Fruit fly (Drosophila melanogaster): ENCODE measurements around the gene Jon99Fi.

Gene Jon99Fi

DNA sequence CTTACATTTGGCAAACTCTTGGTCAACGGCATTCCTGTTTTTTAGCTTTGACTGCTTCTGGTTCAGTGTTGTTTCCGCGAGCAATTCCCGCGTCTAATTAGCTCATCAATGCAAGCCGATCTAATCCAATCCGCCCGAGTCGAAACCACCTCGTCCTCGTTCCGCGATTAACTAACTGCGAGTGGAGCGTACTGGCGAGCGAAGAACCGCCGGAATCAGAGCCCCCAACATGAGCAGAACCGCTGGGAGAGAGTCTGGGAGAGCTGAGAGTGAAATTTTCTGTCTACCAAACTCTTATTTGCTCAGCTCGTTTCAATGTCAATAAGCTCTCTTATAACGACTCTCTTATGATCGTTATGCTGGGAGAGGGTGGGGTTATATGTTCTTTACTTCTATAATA lies 38.5 kb upstream of the Jon99Fi start (continued):
- TF ChIP-seq CG4318 (GFP tag; optimal IDR thresholded peaks at IDR 0.05) (no peak), Eip78C (GFP tag) (peak; percentile 84), dsx (GFP tag; optimal IDR thresholded peaks at IDR 0.05; ENCODE audit: poor library complexity, severe bottlenecking) (peak; percentile 17), Gug (GFP tag; IDR thresholded peaks at IDR 0.05) (no peak), CG15336 (GFP tag; IDR thresholded peaks at IDR 0.05) (no peak; the same call in 1 of the 2 replicates), cyc (GFP tag; optimal IDR thresholded peaks at IDR 0.05) (peak; percentile 45), salr (GFP tag; optimal IDR thresholded peaks at IDR 0.05) (peak in 1 of 2 experiments; percentile 38), achi (GFP tag; optimal IDR thresholded peaks at IDR 0.05) (peak; percentile 73), lz (GFP tag; optimal IDR thresholded peaks at IDR 0.05) (peak; percentile 37), CG32006 (GFP tag; optimal IDR thresholded peaks at IDR 0.05) (no peak), fkh (GFP tag; optimal IDR thresholded peaks at IDR 0.05) (peak; percentile 63), CG8632 (GFP tag; optimal IDR thresholded peaks at IDR 0.05) (peak; percentile 57), esn (GFP tag; optimal IDR thresholded peaks at IDR 0.05) (peak; percentile 74), acj6 (GFP tag; optimal IDR thresholded peaks at IDR 0.05) (peak; percentile 45), CG9139 (GFP tag; optimal IDR thresholded peaks at IDR 0.05) (peak; percentile 62), Lpt (GFP tag; optimal IDR thresholded peaks at IDR 0.05) (peak; percentile 44), Ets21C (GFP tag; optimal IDR thresholded peaks at IDR 0.05) (peak; percentile 2), CG3032 (tag; optimal IDR thresholded peaks at IDR 0.05) (no peak), net (GFP tag; optimal IDR thresholded peaks at IDR 0.05) (peak; percentile 52), CG10669 (GFP tag; optimal IDR thresholded peaks at IDR 0.05) (peak; percentile 48), CG16779 (tag; optimal IDR thresholded peaks at IDR 0.05) (peak; percentile 52), spab (GFP tag; optimal IDR thresholded peaks at IDR 0.05) (peak; percentile 47), Hr4 (GFP tag; optimal IDR thresholded peaks at IDR 0.05) (no peak), Hr39 (GFP tag; optimal IDR thresholded peaks at IDR 0.05) (peak; percentile 1)

DNA sequence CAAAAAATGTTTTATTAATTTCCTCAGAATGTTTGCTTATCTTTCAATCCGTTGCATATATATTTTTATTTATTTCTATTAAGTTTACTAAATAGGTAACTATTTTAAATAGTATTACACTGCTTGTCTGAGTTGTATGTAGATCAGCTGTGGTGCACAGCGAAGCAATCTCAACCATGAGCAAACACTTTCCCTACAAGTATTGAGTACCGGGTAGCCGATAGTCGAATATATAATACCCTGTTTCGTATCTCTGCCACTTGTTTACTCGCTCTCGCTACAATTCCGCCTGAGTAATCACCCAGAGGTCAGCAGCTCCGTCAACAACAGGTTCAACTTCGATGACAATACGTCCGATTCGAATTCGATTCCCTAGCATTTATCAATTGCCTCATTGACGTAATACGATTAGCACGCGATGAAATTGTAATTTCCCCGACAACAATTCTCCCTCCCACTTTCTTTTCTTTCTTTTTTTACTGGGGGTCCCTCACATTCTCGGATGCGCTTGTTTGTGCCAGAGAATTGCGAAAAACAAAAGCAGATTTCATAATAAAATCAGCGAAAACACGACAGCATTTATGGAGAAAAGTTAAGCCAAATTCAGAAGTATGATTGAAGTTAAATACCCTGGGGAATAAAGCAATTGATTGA lies 37.9 kb upstream of the Jon99Fi start:
- TF ChIP-seq CG10669 (GFP tag; optimal IDR thresholded peaks at IDR 0.05) (no peak), svp (GFP tag) (peak; percentile 96), fd85E (GFP tag; optimal IDR thresholded peaks at IDR 0.05) (no peak), CG9139 (GFP tag; optimal IDR thresholded peaks at IDR 0.05) (no peak), vri (GFP tag; optimal IDR thresholded peaks at IDR 0.05) (peak; percentile 75), CG32006 (GFP tag; optimal IDR thresholded peaks at IDR 0.05) (peak; percentile 0)

DNA sequence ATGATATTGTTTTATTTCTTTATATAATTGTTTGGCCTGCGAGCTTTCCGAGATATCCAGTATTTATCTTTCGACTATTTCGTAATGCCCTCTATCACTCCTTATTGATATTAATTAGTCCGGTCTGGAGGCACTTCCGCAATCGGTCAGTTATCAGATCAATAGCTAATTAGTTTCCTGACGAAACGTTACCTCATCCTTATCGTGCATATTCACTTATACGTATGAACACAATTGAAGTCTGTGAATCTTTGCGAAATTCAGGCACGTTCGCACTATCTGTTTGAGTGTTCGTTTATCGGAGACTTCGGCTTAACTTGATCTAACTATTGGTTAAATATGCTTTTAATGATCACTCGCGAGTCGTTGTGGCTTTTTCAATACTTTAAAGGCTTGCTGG lies 35.5 kb upstream of the Jon99Fi start:
- TF ChIP-seq eg (GFP tag; IDR thresholded peaks at IDR 0.05), result no peak

DNA sequence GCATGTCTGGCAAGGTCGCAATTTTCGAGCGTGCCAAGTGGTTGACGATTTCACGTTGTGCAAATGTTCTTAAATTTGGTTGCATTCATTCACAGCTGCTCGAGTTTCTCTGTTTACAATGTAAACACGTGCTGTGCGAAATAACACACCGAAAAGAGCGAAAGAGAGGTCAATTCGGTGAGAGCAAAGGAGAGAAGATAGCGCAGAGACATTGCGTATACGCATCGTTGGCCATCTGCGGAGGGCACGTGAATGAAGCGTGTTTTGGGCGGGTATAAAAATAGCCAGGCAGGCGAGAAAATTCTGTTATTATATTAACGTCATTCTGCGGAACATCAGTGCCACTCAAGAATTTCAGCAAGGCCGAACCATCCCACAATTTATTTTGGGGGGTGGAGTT lies 34.3 kb upstream of the Jon99Fi start:
- no peak for TF ChIP-seq CG4318 (GFP tag; optimal IDR thresholded peaks at IDR 0.05)
- TF ChIP-seq CG6163 (GFP tag; IDR thresholded peaks at IDR 0.05), result peak; percentile 32; the same call in 1 of the 3 replicates
- TF ChIP-seq CG3919 (GFP tag; optimal IDR thresholded peaks at IDR 0.05), result peak; percentile 8
- no peak for TF ChIP-seq Lpt (GFP tag; optimal IDR thresholded peaks at IDR 0.05)
- TF ChIP-seq Sox14 (GFP tag; optimal IDR thresholded peaks at IDR 0.05), result no peak
- TF ChIP-seq Eip78C (GFP tag), result peak; percentile 26
- peak; percentile 8 for TF ChIP-seq topi (GFP tag; optimal IDR thresholded peaks at IDR 0.05)
- TF ChIP-seq CG31627 (GFP tag; optimal IDR thresholded peaks at IDR 0.05), result peak; percentile 15
- peak; percentile 52 for TF ChIP-seq Met (GFP tag; optimal IDR thresholded peaks at IDR 0.05)
- no peak for TF ChIP-seq pdm3 (GFP tag; optimal IDR thresholded peaks at IDR 0.05)
- peak; percentile 83 for TF ChIP-seq svp (GFP tag)
- TF ChIP-seq CG6792 (GFP tag; optimal IDR thresholded peaks at IDR 0.05), result peak; percentile 3
- no peak for TF ChIP-seq net (GFP tag; optimal IDR thresholded peaks at IDR 0.05)
- peak; percentile 38 for TF ChIP-seq esn (GFP tag; optimal IDR thresholded peaks at IDR 0.05)
- peak; percentile 1 for TF ChIP-seq Sox102F (GFP tag; optimal IDR thresholded peaks at IDR 0.05)

All from whole organism, prepupa.